Fruit fly (Drosophila melanogaster): ENCODE data around the gene CG7840.

The CG7840 gene

dm6 chr2L:8274958-8275584 lies 30.3 kb upstream of the CG7840 start (continued):
- peak; percentile 59 for TF ChIP-seq org-1 (GFP tag; optimal IDR thresholded peaks at IDR 0.05)
- TF ChIP-seq CG2678 (tag; optimal IDR thresholded peaks at IDR 0.05) = peak; percentile 75
- peak; percentile 38 for TF ChIP-seq NfI (GFP tag; optimal IDR thresholded peaks at IDR 0.05)
- TF ChIP-seq Hr3 (GFP tag; optimal IDR thresholded peaks at IDR 0.05) = peak; percentile 44
- peak; percentile 79 for TF ChIP-seq CG14710 (tag; optimal IDR thresholded peaks at IDR 0.05)
- TF ChIP-seq so (GFP tag; IDR thresholded peaks at IDR 0.05) = 0 out of 3 replicates have a peak, but pooled peaks have one; percentile 70
- TF ChIP-seq knrl (GFP tag; IDR thresholded peaks at IDR 0.05; ENCODE audit: partially characterized antibody) = no peak
- TF ChIP-seq CG13287 (GFP tag; IDR thresholded peaks at IDR 0.05; ENCODE audit: partially characterized antibody) = no peak
- peak; percentile 36 for TF ChIP-seq CG2202 (tag; optimal IDR thresholded peaks at IDR 0.05)
- no peak for TF ChIP-seq Sry-β (GFP tag; optimal IDR thresholded peaks at IDR 0.05)
- peak; percentile 42; the same call in 1 of the 3 replicates for TF ChIP-seq croc (GFP tag; conservative IDR thresholded peaks at IDR 0.05)
- no peak for TF ChIP-seq sr (GFP tag; IDR thresholded peaks at IDR 0.05)
- TF ChIP-seq CG17612 (GFP tag; IDR thresholded peaks at IDR 0.05) = no peak
- TF ChIP-seq ken (GFP tag; IDR thresholded peaks at IDR 0.05) = peak; percentile 34; the same call in 1 of the 3 replicates
- peak; percentile 96 for TF ChIP-seq CG11696 (GFP tag; IDR thresholded peaks at IDR 0.05)
- no peak for TF ChIP-seq ash1 (GFP tag; optimal IDR thresholded peaks at IDR 0.05)
- peak; percentile 76 for TF ChIP-seq Oli (tag; optimal IDR thresholded peaks at IDR 0.05)
- peak; percentile 15 for TF ChIP-seq nom (GFP tag; optimal IDR thresholded peaks at IDR 0.05)
- TF ChIP-seq CG4730 (GFP tag; IDR thresholded peaks at IDR 0.05) = no peak
- no peak for TF ChIP-seq CG31365 (tag; optimal IDR thresholded peaks at IDR 0.05)
- TF ChIP-seq p53 (GFP tag; optimal IDR thresholded peaks at IDR 0.05) = no peak
- peak; percentile 27 for TF ChIP-seq sd (tag; optimal IDR thresholded peaks at IDR 0.05)
- TF ChIP-seq ara (GFP tag; IDR thresholded peaks at IDR 0.05) = peak; percentile 61; the same call in 1 of the 2 replicates
- TF ChIP-seq CkIIα-i1 (GFP tag; IDR thresholded peaks at IDR 0.05) = no peak
- no peak for TF ChIP-seq CG4617 (GFP tag; optimal IDR thresholded peaks at IDR 0.05; ENCODE audit: borderline replicate concordance)
- peak; percentile 39 for TF ChIP-seq ind (GFP tag; optimal IDR thresholded peaks at IDR 0.05)
- TF ChIP-seq CG18476 (GFP tag; optimal IDR thresholded peaks at IDR 0.05) = peak; percentile 31
- peak; percentile 28 for TF ChIP-seq CG30020 (tag; optimal IDR thresholded peaks at IDR 0.05)
- TF ChIP-seq Gsc (GFP tag; IDR thresholded peaks at IDR 0.05) = no peak
- TF ChIP-seq sc (optimal IDR thresholded peaks at IDR 0.05) = no peak
- TF ChIP-seq sc (GFP tag; optimal IDR thresholded peaks at IDR 0.05) = peak; percentile 46
- peak; percentile 19 for TF ChIP-seq Lhr (GFP tag; optimal IDR thresholded peaks at IDR 0.05)
- no peak for TF ChIP-seq Kr (GFP tag; optimal IDR thresholded peaks at IDR 0.05)
- TF ChIP-seq CG43689 (GFP tag; IDR thresholded peaks at IDR 0.05) = no peak
- TF ChIP-seq CG30431 (GFP tag; optimal IDR thresholded peaks at IDR 0.05) = peak; percentile 26
- TF ChIP-seq CG7786 (GFP tag; optimal IDR thresholded peaks at IDR 0.05) = no peak
- peak; percentile 64 for TF ChIP-seq CG13424 (tag; optimal IDR thresholded peaks at IDR 0.05)
- no peak for TF ChIP-seq br (optimal IDR thresholded peaks at IDR 0.05)
- TF ChIP-seq emc (GFP tag; optimal IDR thresholded peaks at IDR 0.05) = no peak
- peak; percentile 54 for TF ChIP-seq CG10959 (GFP tag; IDR thresholded peaks at IDR 0.05)
- peak; percentile 61 for TF ChIP-seq CG12219 (GFP tag; optimal IDR thresholded peaks at IDR 0.05)
- peak; percentile 55; the same call in 2 of the 3 replicates for TF ChIP-seq tgo (GFP tag; IDR thresholded peaks at IDR 0.05)
- no peak for TF ChIP-seq Scr (GFP tag; IDR thresholded peaks at IDR 0.05; ENCODE audit: partially characterized antibody)
- TF ChIP-seq ham (GFP tag; IDR thresholded peaks at IDR 0.05) = no peak
- no peak for TF ChIP-seq ftz-f1 (GFP tag; optimal IDR thresholded peaks at IDR 0.05)
- TF ChIP-seq CG8478 (optimal IDR thresholded peaks at IDR 0.05) = no peak
- TF ChIP-seq CG18619 (GFP tag; optimal IDR thresholded peaks at IDR 0.05) = peak; percentile 40
- 0 out of 2 replicates have a peak, but pooled peaks have one; percentile 33 for TF ChIP-seq CG11247 (GFP tag; IDR thresholded peaks at IDR 0.05)
- TF ChIP-seq kay (GFP tag; optimal IDR thresholded peaks at IDR 0.05) = peak; percentile 3
- peak; percentile 43; the same call in 1 of the 3 replicates for TF ChIP-seq CG3726 (GFP tag; IDR thresholded peaks at IDR 0.05)
- TF ChIP-seq CG4820 (GFP tag; optimal IDR thresholded peaks at IDR 0.05) = peak; percentile 57

Data from whole organism, embryonic.